Fruit fly (Drosophila melanogaster) whole organism, embryonic: ENCODE data around the gene Root.

Experiments used
- CG10209 ChIP-seq: fragments of 200-800 bp; sonication (Bioruptor generic); optimal IDR thresholded peaks from 3 replicates; lab custom pipeline; 2017; ENCODE audit warnings: missing biosample characterization, mild to moderate bottlenecking, missing genetic modification characterization, missing genetic modification reagents
- CG10274 ChIP-seq: fragments of 200-800 bp; sonication (Bioruptor generic); optimal IDR thresholded peaks from 3 replicates; lab custom pipeline; 2017; ENCODE audit warnings: missing biosample characterization, mild to moderate bottlenecking, missing genetic modification characterization
- CG11085 ChIP-seq: fragments of 200-800 bp; sonication (Bioruptor generic); IDR thresholded peaks from 2 replicates; pipeline ENCODE4 v1.3.6; 2022; ENCODE audit warnings: missing biosample characterization, missing genetic modification characterization
- CG11695 ChIP-seq: fragments of 200-800 bp; sonication (Bioruptor generic); IDR thresholded peaks from 3 replicates; pipeline ENCODE4 v1.3.6; 2022; ENCODE audit warnings: missing biosample characterization, missing genetic modification characterization
- CG12155 ChIP-seq: fragments of 200-800 bp; sonication (Bioruptor generic); optimal IDR thresholded peaks from 3 replicates; lab custom pipeline; 2016; ENCODE audit warnings: missing biosample characterization, missing genetic modification characterization
- CG13296 ChIP-seq: fragments of 200-800 bp; sonication (Bioruptor generic); optimal IDR thresholded peaks from 3 replicates; lab custom pipeline; 2018; ENCODE audit warnings: missing biosample characterization, mild to moderate bottlenecking, missing genetic modification characterization
- CG13775 ChIP-seq: fragments of 200-800 bp; sonication (Bioruptor generic); optimal IDR thresholded peaks from 3 replicates; lab custom pipeline; 2017; ENCODE audit warnings: missing biosample characterization, mild to moderate bottlenecking, missing genetic modification characterization
- CG17612 ChIP-seq: fragments of 200-800 bp; sonication (Bioruptor generic); IDR thresholded peaks from 2 replicates; pipeline ENCODE4 v1.3.6; 2022; ENCODE audit warnings: missing biosample characterization, missing genetic modification characterization
- CG2875 ChIP-seq: fragments of 200-800 bp; sonication (Bioruptor generic); optimal IDR thresholded peaks from 2 replicates; lab custom pipeline; 2017; ENCODE audit warnings: missing biosample characterization, mild to moderate bottlenecking, missing genetic modification characterization, missing genetic modification reagents
- CG31365 ChIP-seq: fragments of 200-800 bp; sonication (Bioruptor generic); optimal IDR thresholded peaks from 2 replicates; lab custom pipeline; 2018; ENCODE audit warnings: missing biosample characterization, mild to moderate bottlenecking, missing genetic modification characterization
- CG3163 ChIP-seq: fragments of 200-800 bp; sonication (Bioruptor generic); optimal IDR thresholded peaks from 3 replicates; lab custom pipeline; 2016; ENCODE audit warnings: missing biosample characterization, missing genetic modification characterization
- CG3838 ChIP-seq: fragments of 200-800 bp; sonication (Bioruptor generic); optimal IDR thresholded peaks from 3 replicates; lab custom pipeline; 2016; ENCODE audit warnings: missing biosample characterization, missing genetic modification characterization
- CG4282 ChIP-seq: fragments of 200-800 bp; sonication (Bioruptor generic); optimal IDR thresholded peaks from 2 replicates; lab custom pipeline; 2016; ENCODE audit warnings: missing biosample characterization, missing genetic modification characterization
- CG4820 ChIP-seq: fragments of 200-800 bp; sonication (Bioruptor generic); optimal IDR thresholded peaks from 3 replicates; lab custom pipeline; 2016; ENCODE audit warnings: missing biosample characterization, missing genetic modification characterization
- CG4854 ChIP-seq: fragments of 200-800 bp; sonication (Bioruptor generic); optimal IDR thresholded peaks from 2 replicates; lab custom pipeline; 2016; ENCODE audit warnings: missing biosample characterization, missing genetic modification characterization, inconsistent platforms
- CG8290 ChIP-seq, 3 experiments: fragments of 200-800 bp; sonication (Bioruptor generic); optimal IDR thresholded peaks; 2 replicates each; lab custom pipeline; 2016 to 2019; ENCODE audit warnings: missing biosample characterization in 3 of 3, missing genetic modification characterization in 3 of 3, mild to moderate bottlenecking in 2 of 3, moderate library complexity in 1 of 3
- CG8944 ChIP-seq: fragments of 200-800 bp; sonication (Bioruptor generic); optimal IDR thresholded peaks from 3 replicates; lab custom pipeline; 2016; ENCODE audit warnings: missing biosample characterization, missing genetic modification characterization
- D ChIP-seq, 2 experiments: fragments of 200-800 bp in 1 of 2; fragments of >200 bp in 1 of 2; sonication (Bioruptor generic) in 1 of 2; optimal IDR thresholded peaks; 2 replicates in 1 of 2; 3 replicates in 1 of 2; lab custom pipeline; 2017; ENCODE audit warnings: mild to moderate bottlenecking in 1 of 2, missing biosample characterization in 1 of 2, missing genetic modification characterization in 1 of 2, missing genetic modification reagents in 1 of 2
- Dbx ChIP-seq: fragments of 200-800 bp; sonication (Bioruptor generic); IDR thresholded peaks from 3 replicates; pipeline ENCODE4 v1.3.6; 2022; ENCODE audit warnings: missing biosample characterization, missing genetic modification characterization
- Dip2 ChIP-seq: fragments of 200-800 bp; sonication (Bioruptor generic); IDR thresholded peaks from 2 replicates; pipeline ENCODE4 v1.3.6; 2022; ENCODE audit warnings: missing biosample characterization, missing genetic modification characterization
- Dip3 ChIP-seq: fragments of 200-800 bp; sonication (Bioruptor generic); optimal IDR thresholded peaks from 3 replicates; lab custom pipeline; 2016; ENCODE audit warnings: missing biosample characterization, missing genetic modification characterization
- Elba2 ChIP-seq: fragments of 200-800 bp; sonication (Bioruptor generic); optimal IDR thresholded peaks from 3 replicates; lab custom pipeline; 2016; ENCODE audit warnings: missing biosample characterization, missing genetic modification characterization
- Ets65A ChIP-seq: fragments of 200-800 bp; sonication (Bioruptor generic); peaks from one replicate; lab custom pipeline; 2016; ENCODE audit warnings: missing biosample characterization, missing genetic modification characterization
- Ets97D ChIP-seq: fragments of 200-800 bp; sonication (Bioruptor generic); optimal IDR thresholded peaks from 3 replicates; lab custom pipeline; 2016; ENCODE audit warnings: missing biosample characterization, missing genetic modification characterization
- H2.0 ChIP-seq: fragments of 200-800 bp; sonication (Bioruptor generic); IDR thresholded peaks from 2 replicates; pipeline ENCODE4 v1.3.6; 2022; ENCODE audit warnings: missing biosample characterization, missing genetic modification characterization
- HHEX ChIP-seq: fragments of 200-800 bp; sonication (Bioruptor generic); optimal IDR thresholded peaks from 3 replicates; lab custom pipeline; 2017; ENCODE audit warnings: missing biosample characterization, mild to moderate bottlenecking, missing genetic modification characterization, missing genetic modification reagents
- HLH4C ChIP-seq: fragments of 200-800 bp; sonication (Bioruptor generic); IDR thresholded peaks from 3 replicates; pipeline ENCODE4 v1.3.6; 2022; ENCODE audit warnings: missing biosample characterization, missing genetic modification characterization; ENCODE audit not compliant: partially characterized antibody
- Hmr ChIP-seq: fragments of 200-800 bp; sonication (Bioruptor generic); optimal IDR thresholded peaks from 3 replicates; lab custom pipeline; 2017; ENCODE audit warnings: mild to moderate bottlenecking, missing biosample characterization, missing genetic modification reagents, missing genetic modification characterization
- Hsf ChIP-seq: fragments of 200-800 bp; sonication (Bioruptor generic); optimal IDR thresholded peaks from 3 replicates; lab custom pipeline; 2016; ENCODE audit warnings: missing biosample characterization, missing genetic modification characterization
- Lpt ChIP-seq: fragments of >200 bp; optimal IDR thresholded peaks from 2 replicates; lab custom pipeline; 2018; ENCODE audit warnings: missing biosample characterization, missing genetic modification characterization
- Meics ChIP-seq: fragments of 200-800 bp; sonication (Bioruptor generic); optimal IDR thresholded peaks from 2 replicates; lab custom pipeline; 2017; ENCODE audit warnings: missing biosample characterization, mild to moderate bottlenecking, missing genetic modification characterization
- Nf-YB ChIP-seq: fragments of 200-800 bp; sonication (Bioruptor generic); optimal IDR thresholded peaks from 3 replicates; lab custom pipeline; 2019; ENCODE audit warnings: missing biosample characterization, mild to moderate bottlenecking, missing genetic modification characterization, moderate library complexity
- NfI ChIP-seq: fragments of 200-800 bp; sonication (Bioruptor generic); optimal IDR thresholded peaks from 3 replicates; lab custom pipeline; 2018; ENCODE audit warnings: missing biosample characterization, mild to moderate bottlenecking, missing genetic modification characterization, moderate library complexity
- Oli ChIP-seq: fragments of 200-800 bp; sonication (Bioruptor generic); optimal IDR thresholded peaks from 2 replicates; lab custom pipeline; 2018; ENCODE audit warnings: missing biosample characterization, mild to moderate bottlenecking, missing genetic modification characterization, moderate library complexity
- TFAM ChIP-seq: fragments of 200-800 bp; sonication (Bioruptor generic); optimal IDR thresholded peaks from 2 replicates; lab custom pipeline; 2017; ENCODE audit warnings: missing biosample characterization, missing genetic modification characterization, inconsistent platforms
- ato ChIP-seq: fragments of 200-800 bp; sonication (Bioruptor generic); IDR thresholded peaks from 2 replicates; pipeline ENCODE4 v1.3.6; 2022; ENCODE audit warnings: missing biosample characterization, missing genetic modification characterization; ENCODE audit not compliant: partially characterized antibody
- chm ChIP-seq: fragments of 200-800 bp; sonication (Bioruptor generic); IDR thresholded peaks from 2 replicates; pipeline ENCODE4 v1.3.6; 2022; ENCODE audit warnings: missing biosample characterization, missing genetic modification characterization
- dati ChIP-seq: fragments of 200-800 bp; sonication (Bioruptor generic); IDR thresholded peaks from 2 replicates; pipeline ENCODE4 v1.3.6; 2022; ENCODE audit warnings: missing biosample characterization, missing genetic modification characterization
- fru ChIP-seq: fragments of >200 bp; optimal IDR thresholded peaks from 2 replicates; lab custom pipeline; 2017
- grau ChIP-seq: fragments of 200-800 bp; optimal IDR thresholded peaks from 3 replicates; lab custom pipeline; 2019; ENCODE audit warnings: missing biosample characterization, mild to moderate bottlenecking, missing genetic modification characterization, moderate library complexity
- kni ChIP-seq: fragments of 200-800 bp; sonication (Bioruptor generic); optimal IDR thresholded peaks from 3 replicates; lab custom pipeline; 2017; ENCODE audit warnings: mild to moderate bottlenecking, missing biosample characterization, missing genetic modification reagents, missing genetic modification characterization
- lmd ChIP-seq: fragments of 200-800 bp; sonication (Bioruptor generic); IDR thresholded peaks from 2 replicates; pipeline ENCODE4 v1.3.6; 2022; ENCODE audit warnings: missing biosample characterization, missing genetic modification characterization
- luna ChIP-seq: fragments of 200-800 bp; sonication (Bioruptor generic); optimal IDR thresholded peaks from 2 replicates; lab custom pipeline; 2016; ENCODE audit warnings: missing biosample characterization, missing genetic modification characterization
- pho ChIP-seq: fragments of 200-800 bp; sonication (Bioruptor generic); optimal IDR thresholded peaks from 2 replicates; lab custom pipeline; 2016; ENCODE audit warnings: missing biosample characterization, missing genetic modification characterization
- phol ChIP-seq: fragments of 200-800 bp; sonication (Bioruptor generic); optimal IDR thresholded peaks from 3 replicates; lab custom pipeline; 2018; ENCODE audit warnings: missing biosample characterization, mild to moderate bottlenecking, missing genetic modification characterization, moderate library complexity
- pita ChIP-seq: fragments of 200-800 bp; sonication (Bioruptor generic); optimal IDR thresholded peaks from 2 replicates; lab custom pipeline; 2017; ENCODE audit warnings: missing biosample characterization, mild to moderate bottlenecking, missing genetic modification characterization
- ranshi ChIP-seq: fragments of 200-800 bp; sonication (Bioruptor generic); IDR thresholded peaks from 2 replicates; pipeline ENCODE4 v1.3.6; 2022; ENCODE audit warnings: missing biosample characterization, missing genetic modification characterization
- slbo ChIP-seq: fragments of 200-800 bp; sonication (Bioruptor generic); IDR thresholded peaks from 2 replicates; pipeline ENCODE4 v1.3.6; 2022; ENCODE audit warnings: missing biosample characterization, missing genetic modification characterization
- stc ChIP-seq: fragments of 200-800 bp; sonication (Bioruptor generic); IDR thresholded peaks from 2 replicates; pipeline ENCODE4 v1.3.6; 2022; ENCODE audit warnings: missing biosample characterization, missing genetic modification characterization
- sug ChIP-seq: fragments of 200-800 bp; optimal IDR thresholded peaks from 2 replicates; lab custom pipeline; 2019; ENCODE audit warnings: missing biosample characterization, mild to moderate bottlenecking, missing genetic modification characterization, moderate library complexity
- tap ChIP-seq: fragments of 200-800 bp; optimal IDR thresholded peaks from 3 replicates; lab custom pipeline; 2019; ENCODE audit warnings: missing biosample characterization, mild to moderate bottlenecking, missing genetic modification characterization, moderate library complexity
- tin ChIP-seq: fragments of 200-800 bp; sonication (Bioruptor generic); optimal IDR thresholded peaks from 3 replicates; lab custom pipeline; 2016; ENCODE audit warnings: missing biosample characterization, missing genetic modification characterization

Gene Root

DNA sequence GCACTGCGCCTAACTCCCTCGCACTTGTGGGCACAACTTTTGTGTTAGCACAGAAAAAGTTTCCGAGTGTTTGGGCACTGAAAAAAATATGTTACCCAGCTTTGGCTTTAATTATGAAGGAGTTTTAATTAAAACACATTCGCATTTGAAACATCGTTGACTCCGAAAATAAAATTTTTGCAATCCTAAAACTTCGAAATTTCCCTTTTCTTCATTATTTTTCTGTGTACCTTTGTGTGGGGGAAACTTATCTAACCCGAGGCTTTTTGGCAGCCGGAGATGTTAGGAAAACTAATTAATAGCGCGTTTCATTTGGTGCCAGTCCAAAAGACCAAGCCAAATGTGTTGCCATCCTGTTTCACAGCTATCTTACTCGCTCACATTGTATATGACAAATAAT is 21.4 kb upstream of the Root start (continued):
- TF ChIP-seq Ets97D (no peak), slbo (GFP tag; lab: Robert Waterston, UW) (peak; percentile 46; the same call in 1 of the 2 replicates), tap (tag; lab: Kevin White, UChicago) (no peak), chm (GFP tag; lab: Robert Waterston, UW) (no peak), TFAM (GFP tag; lab: Kevin White, UChicago) (no peak), CG11085 (GFP tag; lab: Robert Waterston, UW) (no peak), lmd (GFP tag; lab: Robert Waterston, UW) (no peak), CG12155 (no peak), CG8944 (GFP tag; lab: Kevin White, UChicago) (no peak), CG10209 (GFP tag; lab: Kevin White, UChicago) (no peak), phol (tag; lab: Kevin White, UChicago) (no peak), Oli (tag; lab: Kevin White, UChicago) (peak; percentile 20), CG13296 (GFP tag; lab: Kevin White, UChicago) (no peak), CG10274 (GFP tag; lab: Kevin White, UChicago) (no peak), CG4854 (GFP tag; lab: Kevin White, UChicago) (no peak), Lpt (no peak), Ets65A (peak; percentile 72), CG3838 (GFP tag; lab: Kevin White, UChicago) (no peak), Hmr (GFP tag; lab: Kevin White, UChicago) (peak; percentile 35), CG3163 (GFP tag; lab: Kevin White, UChicago) (no peak), ato (no peak), stc (0 out of 2 replicates have a peak, but pooled peaks have one; percentile 23), ranshi (no peak), H2.0 (GFP tag; lab: Robert Waterston, UW) (no peak), CG31365 (tag; lab: Kevin White, UChicago) (no peak), CG11695 (GFP tag; lab: Robert Waterston, UW) (peak; percentile 18; the same call in 1 of the 3 replicates), luna (GFP tag; lab: Kevin White, UChicago) (no peak), pho (GFP tag; lab: Kevin White, UChicago) (no peak), Dip3 (GFP tag; lab: Kevin White, UChicago) (peak; percentile 2), dati (no peak), grau (peak; percentile 11), CG8290 (GFP tag; optimal IDR thresholded peaks at IDR 0.05; lab: Kevin White, UChicago) (no peak), CG8290 (tag; optimal IDR thresholded peaks at IDR 0.05; lab: Kevin White, UChicago) (no peak), CG13775 (GFP tag; lab: Kevin White, UChicago) (no peak), Nf-YB (GFP tag; lab: Kevin White, UChicago) (no peak), sug (no peak), NfI (GFP tag; lab: Kevin White, UChicago) (no peak), Dbx (GFP tag; lab: Robert Waterston, UW) (peak; percentile 14; the same call in 1 of the 3 replicates), kni (GFP tag; lab: Kevin White, UChicago) (no peak), Hsf (no peak), HLH4C (GFP tag; lab: Robert Waterston, UW) (no peak), CG4820 (GFP tag; lab: Kevin White, UChicago) (no peak), CG17612 (GFP tag; lab: Robert Waterston, UW) (no peak), CG2875 (GFP tag; lab: Kevin White, UChicago) (no peak), HHEX (GFP tag; lab: Kevin White, UChicago) (peak; percentile 1), pita (GFP tag; lab: Kevin White, UChicago) (no peak), Meics (GFP tag; lab: Kevin White, UChicago) (peak; percentile 40), fru (lab: Kevin White, UChicago) (no peak), D (optimal IDR thresholded peaks at IDR 0.05; lab: Kevin White, UChicago) (no peak), D (GFP tag; optimal IDR thresholded peaks at IDR 0.05; lab: Kevin White, UChicago) (no peak), Elba2 (GFP tag; lab: Kevin White, UChicago) (no peak), CG4282 (GFP tag; lab: Kevin White, UChicago) (no peak), tin (no peak), Dip2 (no peak)
